Fruit fly (Drosophila melanogaster) whole organism, adult: ENCODE measurements around the gene RpS29.

Source experiments
- CG14711 ChIP-seq: fragments of 200-800 bp; sonication (Bioruptor generic); optimal IDR thresholded peaks from 2 replicates; lab custom pipeline; 2018; ENCODE audit warnings: missing biosample characterization, mild to moderate bottlenecking, missing genetic modification characterization, moderate library complexity
- CG1620 ChIP-seq: fragments of 200-800 bp; sonication (Bioruptor generic); optimal IDR thresholded peaks from 2 replicates; lab custom pipeline; 2016; ENCODE audit warnings: missing biosample characterization, missing genetic modification characterization
- CG5204 ChIP-seq: fragments of 200-800 bp; sonication (Bioruptor generic); optimal IDR thresholded peaks from 2 replicates; lab custom pipeline; 2016; ENCODE audit warnings: missing biosample characterization, missing genetic modification characterization
- CG7101 ChIP-seq: fragments of 200-800 bp; sonication (Bioruptor generic); optimal IDR thresholded peaks from 2 replicates; lab custom pipeline; 2018; ENCODE audit warnings: missing biosample characterization, mild to moderate bottlenecking, missing genetic modification characterization, moderate library complexity
- Clk ChIP-seq: fragments of 200-800 bp; sonication (Bioruptor generic); optimal IDR thresholded peaks from 2 replicates; lab custom pipeline; 2017; ENCODE audit warnings: missing biosample characterization, missing genetic modification characterization
- Crg-1 ChIP-seq: fragments of 200-800 bp; sonication (Bioruptor generic); optimal IDR thresholded peaks from 2 replicates; lab custom pipeline; 2016; ENCODE audit warnings: missing biosample characterization, missing genetic modification characterization
- cnc ChIP-seq, 2 experiments: fragments of >200 bp; optimal IDR thresholded peaks; 2 replicates each; lab custom pipeline; 2017
- kay ChIP-seq: fragments of 200-800 bp; sonication (Bioruptor generic); peaks from one replicate; lab custom pipeline; 2016; ENCODE audit warnings: missing biosample characterization, missing genetic modification characterization, borderline replicate concordance
- tj ChIP-seq: fragments of 200-800 bp; sonication (Bioruptor generic); optimal IDR thresholded peaks from 3 replicates; lab custom pipeline; 2017; ENCODE audit warnings: missing biosample characterization, mild to moderate bottlenecking, missing genetic modification characterization, moderate library complexity

DNA sequence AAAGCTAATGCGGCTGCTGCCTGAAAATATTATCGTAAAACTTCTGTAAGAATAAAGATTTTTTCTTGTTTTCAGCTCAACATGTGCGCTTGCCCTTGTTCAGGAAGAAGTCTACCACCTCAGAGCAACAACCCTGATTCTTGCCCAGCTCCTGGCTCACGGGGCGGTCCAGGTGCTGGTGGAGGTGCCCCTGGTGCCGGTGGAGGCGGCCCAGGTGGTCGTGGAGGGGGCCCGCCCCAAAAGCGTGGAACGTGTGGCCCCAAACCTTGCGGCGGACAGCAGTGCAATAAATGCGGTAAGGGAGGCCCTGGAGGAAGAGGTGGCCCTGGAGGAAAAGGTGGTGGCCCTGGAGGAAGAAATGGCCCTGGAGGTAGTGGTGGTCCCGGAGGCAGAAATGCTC is 33.8 kb upstream of the RpS29 start:
- TF ChIP-seq CG14711 (tag; lab: Kevin White, UChicago), result no peak
- no peak for TF ChIP-seq CG5204 (GFP tag; lab: Kevin White, UChicago)
- no peak for TF ChIP-seq CG7101
- no peak for TF ChIP-seq tj (GFP tag; lab: Kevin White, UChicago)
- TF ChIP-seq Crg-1 (GFP tag; lab: Kevin White, UChicago), result no peak
- no peak for TF ChIP-seq Clk (GFP tag; lab: Kevin White, UChicago)
- TF ChIP-seq kay (GFP tag; lab: Kevin White, UChicago), result no peak
- TF ChIP-seq cnc (optimal IDR thresholded peaks at IDR 0.05; lab: Kevin White, UChicago), result no peak
- TF ChIP-seq CG1620, result no peak
